Worm (Caenorhabditis elegans) whole organism, L1 larva: ENCODE measurements around the gene E01G6.2.

Source experiments
- C04F5.9 ChIP-seq: sonication (generic microtip); optimal IDR thresholded peaks from 2 replicates; lab custom pipeline; 2016; ENCODE audit warnings: missing genetic modification characterization, missing compliant biosample characterization
- F16B12.6 ChIP-seq: fragments of 150-350 bp; optimal IDR thresholded peaks from 2 replicates; lab custom pipeline; 2014; ENCODE audit warnings: missing biosample characterization, missing genetic modification characterization
- egl-27 ChIP-seq, 2 experiments: fragments of 150-350 bp in 1 of 2; sonication (generic microtip); optimal IDR thresholded peaks; 3 replicates each; lab custom pipeline; 2017 to 2018; ENCODE audit warnings: missing biosample characterization in 2 of 2, missing genetic modification characterization in 2 of 2, missing genetic modification reagents in 2 of 2
- elt-2 ChIP-seq: sonication (generic microtip); optimal IDR thresholded peaks from 2 replicates; lab custom pipeline; 2016; ENCODE audit warnings: missing genetic modification characterization, mild to moderate bottlenecking, inconsistent platforms, missing compliant biosample characterization, missing genetic modification reagents
- fos-1 ChIP-seq: fragments of 150-350 bp; optimal IDR thresholded peaks from 2 replicates; lab custom pipeline; 2014; ENCODE audit warnings: missing biosample characterization, missing genetic modification characterization
- lin-13 ChIP-seq: fragments of 150-350 bp; optimal IDR thresholded peaks from 2 replicates; lab custom pipeline; 2014; ENCODE audit warnings: missing biosample characterization, missing genetic modification reagents, missing genetic modification characterization
- nhr-12 ChIP-seq: sonication (generic microtip); optimal IDR thresholded peaks from 2 replicates; lab custom pipeline; 2017; ENCODE audit warnings: missing biosample characterization, missing genetic modification characterization
- nhr-28 ChIP-seq: fragments of 150-350 bp; optimal IDR thresholded peaks from 2 replicates; lab custom pipeline; 2014; ENCODE audit warnings: missing biosample characterization, missing genetic modification characterization
- nhr-85 ChIP-seq: sonication (generic microtip); peaks from one replicate; lab custom pipeline; 2016; ENCODE audit warnings: missing genetic modification characterization, inconsistent platforms, missing compliant biosample characterization
- snpc-4 ChIP-seq: fragments of 150-350 bp; optimal IDR thresholded peaks from 2 replicates; lab custom pipeline; 2014; ENCODE audit warnings: missing biosample characterization, missing genetic modification characterization
- sox-4 ChIP-seq: sonication (generic microtip); optimal IDR thresholded peaks from 2 replicates; lab custom pipeline; 2016; ENCODE audit warnings: missing genetic modification characterization, missing compliant biosample characterization
- xbp-1 ChIP-seq: sonication (generic microtip); optimal IDR thresholded peaks from 2 replicates; lab custom pipeline; 2016; ENCODE audit warnings: missing genetic modification characterization, missing compliant biosample characterization
- ztf-11 ChIP-seq, 2 experiments: sonication (generic microtip); optimal IDR thresholded peaks; 2 replicates each; lab custom pipeline; 2016 to 2017; ENCODE audit warnings: missing genetic modification characterization in 2 of 2, missing biosample characterization in 1 of 2, missing compliant biosample characterization in 1 of 2

DNA sequence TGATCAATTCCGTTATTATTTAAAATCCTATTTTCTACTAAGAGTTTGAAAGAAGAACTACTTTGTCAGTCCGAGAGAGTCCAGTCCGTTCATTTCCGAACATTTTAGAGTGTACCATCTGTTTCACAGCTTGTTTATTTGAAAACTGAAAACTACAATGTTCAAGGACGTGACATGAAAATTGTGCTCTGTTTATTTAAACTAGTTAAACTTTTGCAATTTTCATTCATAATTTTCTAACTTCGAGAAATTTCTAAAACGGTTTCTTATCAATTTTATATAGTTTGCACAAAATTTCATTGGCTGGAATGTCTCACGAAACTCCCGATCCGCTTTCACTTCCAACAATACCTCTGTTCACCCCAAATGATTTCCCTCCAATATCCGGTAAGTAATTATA lies 24.0 kb downstream of the E01G6.2 start, which contains the start of gene C04B4.1:
- TF ChIP-seq elt-2 (tag; lab: Kevin White, UChicago) (no peak), nhr-85 (no peak), F16B12.6 (tag; lab: Kevin White, UChicago) (no peak), egl-27 (tag; optimal IDR thresholded peaks at IDR 0.05; lab: Kevin White, UChicago) (no peak), ztf-11 (tag; optimal IDR thresholded peaks at IDR 0.05; lab: Kevin White, UChicago) (no peak), lin-13 (no peak), xbp-1 (tag; lab: Kevin White, UChicago) (no peak), nhr-28 (no peak), snpc-4 (tag; lab: Kevin White, UChicago) (no peak), C04F5.9 (tag; lab: Kevin White, UChicago) (no peak), sox-4 (no peak), nhr-12 (tag; lab: Kevin White, UChicago) (no peak), fos-1 (tag; lab: Kevin White, UChicago) (no peak)
